Fruit fly (Drosophila melanogaster) whole organism, prepupa: Measurements from ENCODE around the gene Eip75B.

Source experiments
- Blimp-1 ChIP-seq: fragments of 200-800 bp; sonication (Bioruptor generic); optimal IDR thresholded peaks from 3 replicates; lab custom pipeline; 2017; ENCODE audit warnings: missing biosample characterization, missing genetic modification characterization, mild to moderate bottlenecking, moderate library complexity, missing genetic modification reagents
- CG11902 ChIP-seq: fragments of 200-800 bp; sonication (Bioruptor generic); optimal IDR thresholded peaks from 3 replicates; lab custom pipeline; 2016; ENCODE audit warnings: missing biosample characterization, missing genetic modification characterization
- CG16779 ChIP-seq: fragments of 200-800 bp; sonication (Bioruptor generic); optimal IDR thresholded peaks from 3 replicates; lab custom pipeline; 2017; ENCODE audit warnings: missing biosample characterization, mild to moderate bottlenecking, missing genetic modification characterization
- CG34406 ChIP-seq: fragments of 200-800 bp; sonication (Bioruptor generic); optimal IDR thresholded peaks from 3 replicates; lab custom pipeline; 2016; ENCODE audit warnings: missing biosample characterization, missing genetic modification characterization
- CG6854 ChIP-seq: fragments of 200-800 bp; sonication (Bioruptor generic); optimal IDR thresholded peaks from 2 replicates; lab custom pipeline; 2017; ENCODE audit warnings: missing biosample characterization, mild to moderate bottlenecking, missing genetic modification characterization
- CG7368 ChIP-seq: fragments of 200-800 bp; sonication (Bioruptor generic); optimal IDR thresholded peaks from 3 replicates; lab custom pipeline; 2016; ENCODE audit warnings: missing biosample characterization, missing genetic modification characterization
- CG8119 ChIP-seq: fragments of 200-800 bp; sonication (Bioruptor generic); IDR thresholded peaks from 3 replicates; pipeline ENCODE4 v1.3.6; 2022; ENCODE audit warnings: missing biosample characterization, missing genetic modification characterization
- CG9139 ChIP-seq: fragments of 200-800 bp; sonication (Bioruptor generic); optimal IDR thresholded peaks from 3 replicates; lab custom pipeline; 2017; ENCODE audit warnings: missing biosample characterization, mild to moderate bottlenecking, missing genetic modification characterization
- Lpt ChIP-seq: fragments of 200-800 bp; sonication (Bioruptor generic); optimal IDR thresholded peaks from 3 replicates; lab custom pipeline; 2016; ENCODE audit warnings: missing biosample characterization, missing genetic modification characterization
- Met ChIP-seq: fragments of 200-800 bp; sonication (Bioruptor generic); optimal IDR thresholded peaks from 3 replicates; lab custom pipeline; 2016; ENCODE audit warnings: missing biosample characterization, missing genetic modification characterization
- cyc ChIP-seq: fragments of 200-800 bp; sonication (Bioruptor generic); optimal IDR thresholded peaks from 3 replicates; lab custom pipeline; 2016; ENCODE audit warnings: missing biosample characterization, missing genetic modification characterization
- dac ChIP-seq: fragments of 200-800 bp; sonication (Bioruptor generic); optimal IDR thresholded peaks from 2 replicates; lab custom pipeline; 2017; ENCODE audit warnings: missing biosample characterization, mild to moderate bottlenecking, missing genetic modification characterization
- fd59A ChIP-seq: fragments of 200-800 bp; sonication (Bioruptor generic); optimal IDR thresholded peaks from 2 replicates; lab custom pipeline; 2017; ENCODE audit warnings: missing biosample characterization, mild to moderate bottlenecking, missing genetic modification characterization, missing genetic modification reagents
- lz ChIP-seq: fragments of 200-800 bp; sonication (Bioruptor generic); optimal IDR thresholded peaks from 3 replicates; lab custom pipeline; 2016; ENCODE audit warnings: missing biosample characterization, missing genetic modification characterization

dm6 chr3L:17958231-17958976 lies 106.1 kb downstream of the Eip75B start:
- TF ChIP-seq Blimp-1 (GFP tag; lab: Kevin White, UChicago) (no peak), fd59A (GFP tag; lab: Kevin White, UChicago) (no peak), CG9139 (GFP tag; lab: Kevin White, UChicago) (no peak), lz (GFP tag; lab: Kevin White, UChicago) (no peak), dac (GFP tag; lab: Kevin White, UChicago) (no peak), Lpt (GFP tag; lab: Kevin White, UChicago) (no peak), CG8119 (GFP tag; lab: Robert Waterston, UW) (no peak), CG7368 (GFP tag; lab: Kevin White, UChicago) (no peak), CG11902 (GFP tag; lab: Kevin White, UChicago) (no peak), CG16779 (no peak), cyc (GFP tag; lab: Kevin White, UChicago) (no peak), CG34406 (GFP tag; lab: Kevin White, UChicago) (no peak), Met (GFP tag; lab: Kevin White, UChicago) (no peak), CG6854 (GFP tag; lab: Kevin White, UChicago) (no peak)
